Fruit fly (Drosophila melanogaster): Measurements from ENCODE around the gene GstD6.

DNA sequence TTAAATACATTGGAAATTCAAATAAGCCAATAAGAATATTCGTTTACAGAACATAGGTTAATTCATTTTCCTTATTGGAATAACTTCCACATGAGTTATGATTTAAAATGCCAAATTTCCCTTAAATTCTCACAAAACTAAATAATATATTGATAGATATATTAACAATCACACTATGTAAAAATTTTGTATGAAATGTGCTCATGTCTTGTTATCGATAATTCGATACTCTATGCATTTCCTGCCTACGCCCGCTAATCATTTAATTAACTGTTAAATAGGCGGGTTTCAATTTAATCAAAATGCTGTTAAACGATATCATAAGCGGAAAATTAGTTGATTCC lies 49.4 kb downstream of the GstD6 start, which contains the start of gene NANS:
- TF ChIP-seq CG8478 (optimal IDR thresholded peaks at IDR 0.05) (no peak), psq (optimal IDR thresholded peaks at IDR 0.05) (no peak), pan (optimal IDR thresholded peaks at IDR 0.05) (no peak), EcR (GFP tag; optimal IDR thresholded peaks at IDR 0.05) (no peak)
